In genomic region chrV:5075343-5075742, ce11 we compare ENCODE assay signal across 4 worm cellular contexts.
TF ChIP-seq lines count a peak whose summit lies in the region.
"Not testable (repeated sequence)": the region's sequence is repeated elsewhere in the genome, so short reads cannot be mapped to it uniquely, and the experiment has no call there.

No protein-coding gene starts in this region.

TF ChIP-seq in whole organism, early embryonic, 17 proteins besides CTCF, POLR2A, EP300 and RAD21:
- TF ChIP-seq sea-1 (GFP tag; conservative IDR thresholded peaks at IDR 0.05; lab: Robert Waterston, UW) (peak; percentile 83), tbx-37 (GFP tag; conservative IDR thresholded peaks at IDR 0.05; lab: Robert Waterston, UW) (peak; percentile 81), tbx-11 (GFP tag; IDR thresholded peaks at IDR 0.05; lab: Robert Waterston, UW) (peak; percentile 88)

TF ChIP-seq in whole organism, late embryonic, 69 proteins besides CTCF, POLR2A, EP300 and RAD21:
- TF ChIP-seq sox-2 (GFP tag; IDR thresholded peaks at IDR 0.05; lab: Robert Waterston, UW) (0 out of 2 replicates have a peak, but pooled peaks have one; percentile 40), ceh-45 (GFP tag; IDR thresholded peaks at IDR 0.05; lab: Robert Waterston, UW) (peak; percentile 84), unc-3 (GFP tag; conservative IDR thresholded peaks at IDR 0.05; lab: Robert Waterston, UW) (peak; percentile 60)
- not testable (repeated sequence) for TF ChIP-seq unc-3 (tag; optimal IDR thresholded peaks at IDR 0.05; lab: Kevin White, UChicago)

TF ChIP-seq in whole organism, midembryonic, 9 proteins besides CTCF, POLR2A, EP300 and RAD21:
- TF ChIP-seq klf-2 (GFP tag; conservative IDR thresholded peaks at IDR 0.05; lab: Robert Waterston, UW) (peak; percentile 89), flt-1 (GFP tag; IDR thresholded peaks at IDR 0.05; lab: Robert Waterston, UW) (peak; percentile 68; the same call in 1 of the 2 replicates), ref-1 (GFP tag; conservative IDR thresholded peaks at IDR 0.05; lab: Robert Waterston, UW) (peak; percentile 90), tab-1 (GFP tag; IDR thresholded peaks at IDR 0.05; lab: Robert Waterston, UW) (peak; percentile 82; the same call in 1 of the 2 replicates), ztf-23 (GFP tag; IDR thresholded peaks at IDR 0.05; lab: Robert Waterston, UW) (peak; percentile 95)
TF ChIP-seq in whole organism, midembryonic: peak in this region for 5; not testable (repeated sequence) for 4.

TF ChIP-seq in whole organism, young adult, 124 proteins besides CTCF, POLR2A, EP300 and RAD21:
- peak; percentile 83 for TF ChIP-seq egrh-3 (GFP tag; IDR thresholded peaks at IDR 0.05; lab: Robert Waterston, UW)
